Fruit fly (Drosophila melanogaster) whole organism: ENCODE results near the gene CG33272.

ENCODE experiments used
- CG8478 ChIP-seq: fragments of >200 bp; optimal IDR thresholded peaks from 2 replicates; lab custom pipeline; 2018; ENCODE audit warnings: inconsistent platforms
- Dll ChIP-seq: fragments of >200 bp; optimal IDR thresholded peaks from 2 replicates; lab custom pipeline; 2017
- EcR ChIP-seq, 2 experiments: fragments of >200 bp; optimal IDR thresholded peaks; 2 replicates each; lab custom pipeline; 2017; ENCODE audit warnings: missing biosample characterization in 2 of 2, missing genetic modification characterization in 2 of 2, missing genetic modification reagents in 2 of 2
- pan ChIP-seq: fragments of >200 bp; optimal IDR thresholded peaks from 2 replicates; lab custom pipeline; 2017
- usp ChIP-seq: fragments of >200 bp; optimal IDR thresholded peaks from 2 replicates; lab custom pipeline; 2017; ENCODE audit warnings: missing biosample characterization, missing genetic modification characterization, mixed read lengths

DNA sequence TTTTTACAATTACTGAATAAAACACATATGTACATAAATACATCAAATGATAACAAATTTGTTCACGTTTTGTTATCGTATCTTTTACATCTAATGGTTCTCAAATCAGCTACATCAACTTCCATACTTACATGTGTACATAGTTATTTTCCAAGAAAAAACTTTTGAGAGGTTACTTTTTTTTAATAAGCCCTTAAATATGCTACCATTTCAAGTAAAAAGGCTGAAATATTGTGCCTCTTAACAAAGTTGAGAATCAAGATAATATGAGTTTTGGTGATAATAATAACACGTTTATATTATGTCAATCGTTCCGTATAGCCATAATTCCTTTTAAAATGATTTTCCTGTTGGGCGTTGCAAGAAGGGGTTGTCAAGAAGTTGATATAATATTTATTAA is 19.9 kb downstream of the CG33272 start:
- no peak for TF ChIP-seq EcR (GFP tag; optimal IDR thresholded peaks at IDR 0.05; lab: Kevin White, UChicago)
- TF ChIP-seq pan (lab: Kevin White, UChicago) = no peak
- no peak for TF ChIP-seq CG8478 (lab: Kevin White, UChicago)
- TF ChIP-seq Dll (lab: Kevin White, UChicago) = no peak
- TF ChIP-seq usp = no peak
